Worm (Caenorhabditis elegans) whole organism, mixed stage, embryonic: ENCODE data around the gene F53F4.11.

Experiments used
- M03D4.4 ChIP-seq: sonication (generic microtip); optimal IDR thresholded peaks from 2 replicates; lab custom pipeline; 2017; ENCODE audit warnings: mild to moderate bottlenecking, missing genetic modification characterization, missing compliant biosample characterization
- bed-3 ChIP-seq: fragments of 200-800 bp; sonication (Bioruptor generic); optimal IDR thresholded peaks from 3 replicates; lab custom pipeline; 2018; ENCODE audit warnings: mild to moderate bottlenecking, missing genetic modification characterization, moderate library complexity, missing compliant biosample characterization
- ceh-39 ChIP-seq: fragments of 150-350 bp; optimal IDR thresholded peaks from 2 replicates; lab custom pipeline; 2014; ENCODE audit warnings: missing biosample characterization, missing genetic modification characterization
- ceh-43 ChIP-seq: fragments of 200-800 bp; sonication (Bioruptor generic); optimal IDR thresholded peaks from 2 replicates; lab custom pipeline; 2018; ENCODE audit warnings: mild to moderate bottlenecking, missing genetic modification characterization, moderate library complexity, missing compliant biosample characterization
- ceh-83 ChIP-seq: fragments of 200-800 bp; sonication (Bioruptor generic); optimal IDR thresholded peaks from 2 replicates; lab custom pipeline; 2018; ENCODE audit warnings: mild to moderate bottlenecking, missing genetic modification characterization, missing compliant biosample characterization
- ces-1 ChIP-seq: fragments of 150-350 bp; optimal IDR thresholded peaks from 2 replicates; lab custom pipeline; 2014; ENCODE audit warnings: missing biosample characterization, missing genetic modification reagents, missing genetic modification characterization
- cnd-1 ChIP-seq: fragments of 200-800 bp; sonication (Bioruptor generic); optimal IDR thresholded peaks from 2 replicates; lab custom pipeline; 2018; ENCODE audit warnings: mild to moderate bottlenecking, missing genetic modification characterization, missing compliant biosample characterization
- drap-1 ChIP-seq: fragments of 200-800 bp; sonication (Bioruptor generic); optimal IDR thresholded peaks from 3 replicates; lab custom pipeline; 2018; ENCODE audit warnings: mild to moderate bottlenecking, missing genetic modification characterization, missing compliant biosample characterization
- elt-1 ChIP-seq: sonication (generic microtip); optimal IDR thresholded peaks from 2 replicates; lab custom pipeline; 2017; ENCODE audit warnings: missing genetic modification characterization, mild to moderate bottlenecking, missing compliant biosample characterization, antibody characterized with exemption, moderate library complexity, borderline replicate concordance; ENCODE audit not compliant: insufficient read depth
- elt-3 ChIP-seq: fragments of 150-350 bp; optimal IDR thresholded peaks from 2 replicates; lab custom pipeline; 2014; ENCODE audit warnings: missing biosample characterization, missing genetic modification characterization
- flh-1 ChIP-seq: fragments of 200-800 bp; sonication (Bioruptor generic); optimal IDR thresholded peaks from 2 replicates; lab custom pipeline; 2018; ENCODE audit warnings: mild to moderate bottlenecking, missing genetic modification characterization, moderate library complexity, missing compliant biosample characterization
- hlh-1 ChIP-seq: fragments of 150-350 bp; optimal IDR thresholded peaks from 2 replicates; lab custom pipeline; 2014; ENCODE audit warnings: missing biosample characterization, missing genetic modification reagents, missing genetic modification characterization
- lin-13 ChIP-seq: fragments of 150-350 bp; optimal IDR thresholded peaks from 2 replicates; lab custom pipeline; 2014; ENCODE audit warnings: missing biosample characterization, missing genetic modification characterization
- lin-32 ChIP-seq: fragments of 200-800 bp; sonication (Bioruptor generic); optimal IDR thresholded peaks from 2 replicates; lab custom pipeline; 2018; ENCODE audit warnings: mild to moderate bottlenecking, missing genetic modification characterization, missing compliant biosample characterization
- lsy-2 ChIP-seq: fragments of 150-350 bp; optimal IDR thresholded peaks from 2 replicates; lab custom pipeline; 2014; ENCODE audit warnings: missing biosample characterization, missing genetic modification characterization
- mab-5 ChIP-seq: fragments of 150-350 bp; optimal IDR thresholded peaks from 2 replicates; lab custom pipeline; 2014; ENCODE audit warnings: missing biosample characterization, missing genetic modification characterization
- mep-1 ChIP-seq: fragments of 150-350 bp; optimal IDR thresholded peaks from 2 replicates; lab custom pipeline; 2017; ENCODE audit warnings: missing biosample characterization, missing genetic modification reagents, missing genetic modification characterization, inconsistent platforms
- mls-2 ChIP-seq: sonication (generic microtip); optimal IDR thresholded peaks from 2 replicates; lab custom pipeline; 2016; ENCODE audit warnings: mild to moderate bottlenecking, missing genetic modification characterization, moderate library complexity, missing compliant biosample characterization
- nhr-12 ChIP-seq: fragments of 150-350 bp; optimal IDR thresholded peaks from 2 replicates; lab custom pipeline; 2014; ENCODE audit warnings: missing biosample characterization, missing genetic modification characterization
- nhr-2 ChIP-seq: fragments of 150-350 bp; optimal IDR thresholded peaks from 2 replicates; lab custom pipeline; 2014; ENCODE audit warnings: missing biosample characterization, missing genetic modification characterization
- nhr-237 ChIP-seq: fragments of 150-350 bp; optimal IDR thresholded peaks from 2 replicates; lab custom pipeline; 2014; ENCODE audit warnings: missing biosample characterization, missing genetic modification characterization
- nhr-28 ChIP-seq: fragments of 150-350 bp; optimal IDR thresholded peaks from 2 replicates; lab custom pipeline; 2014; ENCODE audit warnings: missing biosample characterization, missing genetic modification characterization
- nhr-76 ChIP-seq: sonication (generic microtip); optimal IDR thresholded peaks from 2 replicates; lab custom pipeline; 2017; ENCODE audit warnings: missing biosample characterization, missing genetic modification characterization
- pha-4 ChIP-seq: fragments of 150-350 bp; optimal IDR thresholded peaks from 2 replicates; lab custom pipeline; 2018; ENCODE audit warnings: missing biosample characterization, missing genetic modification reagents, missing genetic modification characterization
- sem-2 ChIP-seq: fragments of 200-800 bp; sonication (Bioruptor generic); optimal IDR thresholded peaks from 2 replicates; lab custom pipeline; 2018; ENCODE audit warnings: mild to moderate bottlenecking, missing genetic modification characterization, missing compliant biosample characterization
- snpc-4 ChIP-seq: fragments of 150-350 bp; optimal IDR thresholded peaks from 2 replicates; lab custom pipeline; 2014; ENCODE audit warnings: missing biosample characterization, missing genetic modification characterization
- sptf-1 ChIP-seq: sonication (generic microtip); optimal IDR thresholded peaks from 2 replicates; lab custom pipeline; 2017; ENCODE audit warnings: mild to moderate bottlenecking, missing genetic modification characterization, moderate library complexity, missing compliant biosample characterization
- tbx-8 ChIP-seq: fragments of 200-800 bp; sonication (Bioruptor generic); optimal IDR thresholded peaks from 2 replicates; lab custom pipeline; 2018; ENCODE audit warnings: mild to moderate bottlenecking, missing genetic modification characterization, moderate library complexity, missing compliant biosample characterization
- unc-39 ChIP-seq: fragments of 150-350 bp; optimal IDR thresholded peaks from 2 replicates; lab custom pipeline; 2014; ENCODE audit warnings: missing biosample characterization, missing genetic modification characterization
- unc-62 ChIP-seq: fragments of 150-350 bp; optimal IDR thresholded peaks from 2 replicates; lab custom pipeline; 2014; ENCODE audit warnings: missing biosample characterization, missing genetic modification reagents, missing genetic modification characterization
- ztf-11 ChIP-seq: fragments of 150-350 bp; optimal IDR thresholded peaks from 2 replicates; lab custom pipeline; 2014; ENCODE audit warnings: missing biosample characterization, missing genetic modification characterization

Gene F53F4.11

DNA sequence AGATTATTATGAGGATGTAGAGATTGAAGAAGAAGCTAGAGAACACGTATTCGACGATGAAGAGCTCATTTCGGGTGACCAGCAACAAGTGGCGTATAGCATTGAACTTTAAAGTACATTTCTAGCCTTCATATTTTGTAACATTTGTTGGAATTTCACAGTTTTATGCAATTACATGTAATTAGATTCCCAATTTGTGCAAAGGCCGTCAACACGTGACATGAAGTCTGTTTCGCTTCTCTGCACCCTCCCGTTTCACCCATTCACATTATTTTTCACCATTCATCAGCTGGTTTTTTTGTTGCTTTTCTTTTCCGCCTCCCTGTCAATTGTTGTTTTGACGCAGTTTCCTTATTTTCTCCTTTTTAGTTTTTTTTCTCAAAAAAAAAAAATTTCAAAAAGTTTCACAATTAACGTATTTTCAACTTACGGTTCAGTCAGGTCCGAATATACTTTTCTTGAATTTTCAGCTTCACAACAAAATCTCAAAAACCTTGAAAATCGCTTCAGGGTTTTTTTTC lies 2.8 kb upstream of the F53F4.11 start, which contains the start of gene sde-2:
TSS of gene sde-2 (plus strand) at position 471 of the 521 bp plus-strand sequence.
- TF ChIP-seq unc-62 (GFP tag; lab: Kevin White, UChicago) (no peak), bed-3 (GFP tag; lab: Kevin White, UChicago) (no peak), ces-1 (GFP tag; lab: Kevin White, UChicago) (peak; percentile 82), ceh-39 (tag; lab: Kevin White, UChicago) (no peak), sptf-1 (tag; lab: Kevin White, UChicago) (no peak), nhr-12 (tag; lab: Kevin White, UChicago) (no peak), M03D4.4 (no peak)

DNA sequence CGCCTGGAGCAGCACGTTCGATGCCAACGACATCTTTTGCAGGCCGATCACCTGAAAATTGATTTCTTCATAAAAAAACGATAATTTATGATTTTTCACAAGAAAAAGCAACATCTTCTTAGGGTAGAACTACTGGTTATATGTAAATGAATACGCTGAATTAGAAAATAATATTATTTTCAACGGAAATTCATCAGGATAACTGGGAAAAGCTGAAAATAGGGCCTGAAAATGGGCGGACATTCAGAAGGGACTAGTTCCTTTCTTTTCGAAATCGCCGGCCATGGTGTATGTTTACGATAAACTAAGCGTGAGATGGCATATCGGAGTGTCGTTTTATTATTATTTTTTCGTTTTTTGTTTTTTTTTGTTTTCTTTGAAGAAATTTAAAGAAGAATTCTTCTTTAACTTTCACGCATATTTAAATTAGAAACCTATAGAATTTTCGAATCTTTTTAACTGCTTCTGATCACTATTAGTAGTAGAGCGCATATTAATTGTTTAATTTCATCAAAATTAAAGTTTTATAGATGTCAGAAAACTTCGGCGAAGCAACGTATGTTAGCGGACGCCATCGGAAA lies 1.3 kb upstream of the F53F4.11 start, which contains the start of the genes nduv-2 and F53F4.12:
TSS of gene nduv-2 (minus strand) at position 51 of the 581 bp plus-strand sequence.
TSS of gene F53F4.12 (plus strand) at position 531 of the 581 bp plus-strand sequence.
- TF ChIP-seq mab-5 (tag; lab: Kevin White, UChicago), result no peak
- TF ChIP-seq cnd-1 (tag; lab: Kevin White, UChicago), result no peak
- TF ChIP-seq nhr-28, result no peak
- TF ChIP-seq flh-1 (GFP tag; lab: Kevin White, UChicago), result no peak
- TF ChIP-seq pha-4 (tag; lab: Kevin White, UChicago), result no peak
- no peak for TF ChIP-seq lin-32 (GFP tag; lab: Kevin White, UChicago)
- TF ChIP-seq hlh-1 (tag; lab: Kevin White, UChicago), result no peak
- TF ChIP-seq ztf-11 (tag; lab: Kevin White, UChicago), result no peak
- no peak for TF ChIP-seq elt-1 (tag; lab: Kevin White, UChicago)
- no peak for TF ChIP-seq sptf-1 (tag; lab: Kevin White, UChicago)
- no peak for TF ChIP-seq M03D4.4
- TF ChIP-seq lsy-2 (tag; lab: Kevin White, UChicago), result no peak
- TF ChIP-seq lin-13 (tag; lab: Kevin White, UChicago), result no peak
- TF ChIP-seq nhr-237 (tag; lab: Kevin White, UChicago), result no peak
- no peak for TF ChIP-seq nhr-12 (tag; lab: Kevin White, UChicago)
- no peak for TF ChIP-seq ceh-83 (GFP tag; lab: Kevin White, UChicago)
- no peak for TF ChIP-seq bed-3 (GFP tag; lab: Kevin White, UChicago)

DNA sequence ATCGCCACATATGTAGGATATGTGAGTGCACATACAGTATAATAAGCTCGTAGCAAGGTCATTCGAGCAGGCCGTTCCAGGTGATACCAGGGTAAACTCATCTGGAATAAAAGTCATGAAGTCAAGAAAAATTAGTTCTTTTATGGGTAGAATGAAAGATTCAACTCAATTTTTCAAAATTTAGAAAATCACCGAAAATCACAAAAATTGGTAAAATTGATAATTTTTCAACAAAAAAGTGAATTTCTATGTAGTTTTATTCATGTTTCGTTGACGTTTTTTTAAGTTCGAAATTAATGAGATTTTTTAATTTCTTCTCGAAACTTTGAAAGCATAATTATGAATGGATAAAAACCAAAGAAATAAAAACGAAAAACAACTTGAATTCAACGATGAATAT lies 2.6 kb downstream of the F53F4.11 start, which contains the start of gene F53F4.16:
TSS of gene F53F4.16 (minus strand) at position 101 of the 400 bp plus-strand sequence.
- no peak for TF ChIP-seq tbx-8 (GFP tag; lab: Kevin White, UChicago)
- no peak for TF ChIP-seq lsy-2 (tag; lab: Kevin White, UChicago)
- TF ChIP-seq nhr-2 (tag; lab: Kevin White, UChicago), result no peak
- TF ChIP-seq ceh-43 (GFP tag; lab: Kevin White, UChicago), result no peak
- no peak for TF ChIP-seq flh-1 (GFP tag; lab: Kevin White, UChicago)
- TF ChIP-seq ceh-83 (GFP tag; lab: Kevin White, UChicago), result no peak
- no peak for TF ChIP-seq cnd-1 (tag; lab: Kevin White, UChicago)
- no peak for TF ChIP-seq M03D4.4
- TF ChIP-seq drap-1 (GFP tag; lab: Kevin White, UChicago), result no peak
- no peak for TF ChIP-seq bed-3 (GFP tag; lab: Kevin White, UChicago)
- no peak for TF ChIP-seq nhr-237 (tag; lab: Kevin White, UChicago)
- no peak for TF ChIP-seq ceh-39 (tag; lab: Kevin White, UChicago)
- no peak for TF ChIP-seq nhr-12 (tag; lab: Kevin White, UChicago)
- TF ChIP-seq lin-32 (GFP tag; lab: Kevin White, UChicago), result no peak
- TF ChIP-seq snpc-4 (tag; lab: Kevin White, UChicago), result no peak
- no peak for TF ChIP-seq sem-2
- TF ChIP-seq nhr-76 (tag; lab: Kevin White, UChicago), result no peak
- no peak for TF ChIP-seq elt-3

DNA sequence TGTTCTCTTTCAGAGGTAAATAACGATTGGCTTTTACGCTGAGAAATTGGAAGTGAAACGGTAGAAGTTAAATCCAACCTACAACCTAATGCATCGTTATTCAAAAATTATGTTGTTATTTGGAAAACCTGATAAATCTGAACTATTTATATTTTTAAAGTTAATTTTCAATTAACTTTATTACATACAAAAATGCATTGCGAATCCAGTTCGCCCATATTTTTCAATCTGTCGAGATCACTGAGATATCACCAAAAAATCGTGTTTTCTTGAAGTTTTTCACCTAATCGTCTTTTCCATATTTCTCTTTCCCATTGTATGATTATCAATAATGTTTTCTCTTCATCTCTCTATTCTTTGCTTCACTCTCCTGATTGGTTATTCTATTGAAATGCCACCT lies 3.6 kb downstream of the F53F4.11 start, which contains the start of gene F53F4.15:
TSS of gene F53F4.15 (plus strand) at position 301 of the 400 bp plus-strand sequence.
- TF ChIP-seq lin-32 (GFP tag; lab: Kevin White, UChicago) (no peak), unc-39 (tag; lab: Kevin White, UChicago) (no peak), nhr-28 (no peak), mep-1 (no peak), unc-62 (GFP tag; lab: Kevin White, UChicago) (no peak), mls-2 (no peak)
